Fruit fly (Drosophila melanogaster): ENCODE measurements around the gene Orct.

Orct gene

DNA sequence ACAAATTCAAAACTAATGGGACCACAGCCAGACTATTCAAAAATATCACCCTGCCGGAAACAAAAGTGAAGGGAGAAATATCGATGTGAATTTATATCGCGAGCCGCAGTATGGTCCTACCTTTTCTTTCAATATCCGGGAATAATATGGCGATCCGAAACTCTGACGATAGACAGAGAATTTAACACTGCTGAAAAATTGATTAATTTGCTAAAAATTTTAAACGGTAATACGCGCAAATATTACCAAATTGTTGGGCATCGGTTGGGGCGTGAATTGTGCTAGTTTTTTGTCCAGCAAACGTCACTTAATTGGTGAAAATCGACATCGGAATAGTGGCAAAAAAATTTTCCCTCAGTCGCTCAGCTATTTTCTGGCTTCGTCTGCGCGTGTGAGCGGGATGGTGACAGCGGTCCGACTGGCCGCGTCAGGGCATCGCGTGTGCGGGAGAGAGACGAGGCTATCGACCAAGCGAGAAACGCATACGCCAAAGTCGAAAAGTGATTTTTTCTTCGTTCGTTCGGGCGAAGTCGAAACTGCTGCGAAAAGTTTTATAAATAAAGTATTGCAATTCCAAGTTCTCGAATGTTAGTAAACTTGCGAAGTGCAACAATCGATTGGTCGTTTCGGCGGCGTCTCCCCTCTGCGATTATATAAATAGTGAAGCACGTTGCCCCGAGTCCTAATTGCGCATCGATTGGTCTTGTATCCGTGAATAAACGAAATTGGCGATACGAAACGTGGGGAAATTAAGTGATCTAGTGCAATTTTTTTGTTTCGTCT lies 45.4 kb upstream of the Orct start, which contains the start of gene mask:
Gene mask, plus strand, starts transcription at position 140 of the 783 bp plus-strand sequence.
- no peak for TF ChIP-seq cwo (GFP tag; optimal IDR thresholded peaks at IDR 0.05)
- no peak for TF ChIP-seq CG2129 (GFP tag; IDR thresholded peaks at IDR 0.05; ENCODE audit: partially characterized antibody)
- no peak for TF ChIP-seq lov (optimal IDR thresholded peaks at IDR 0.05)
- TF ChIP-seq lov (GFP tag; IDR thresholded peaks at IDR 0.05) = peak; percentile 91
- TF ChIP-seq lmd (GFP tag; IDR thresholded peaks at IDR 0.05) = peak; percentile 58
- peak; percentile 83 for TF ChIP-seq Bteb2 (GFP tag; optimal IDR thresholded peaks at IDR 0.05)
- TF ChIP-seq ara (GFP tag; IDR thresholded peaks at IDR 0.05) = peak; percentile 71
- peak; percentile 86 for TF ChIP-seq Side (GFP tag; optimal IDR thresholded peaks at IDR 0.05)
- peak; percentile 73 for TF ChIP-seq odd (GFP tag; optimal IDR thresholded peaks at IDR 0.05)
- TF ChIP-seq CG30431 (GFP tag; optimal IDR thresholded peaks at IDR 0.05) = peak; percentile 33
- peak; percentile 0 for TF ChIP-seq CG1792 (GFP tag; optimal IDR thresholded peaks at IDR 0.05)
- TF ChIP-seq ewg (GFP tag; optimal IDR thresholded peaks at IDR 0.05) = peak; percentile 43
- TF ChIP-seq unc-4 (GFP tag; IDR thresholded peaks at IDR 0.05; ENCODE audit: partially characterized antibody) = no peak; the same call in 1 of the 2 replicates
- no peak for TF ChIP-seq fru (optimal IDR thresholded peaks at IDR 0.05)
- peak; percentile 88 for TF ChIP-seq CG18619 (GFP tag; optimal IDR thresholded peaks at IDR 0.05)
- peak; percentile 62; the same call in 3 of the 4 replicates for TF ChIP-seq Gug (GFP tag; IDR thresholded peaks at IDR 0.05)
- peak; percentile 59 for TF ChIP-seq stwl (tag; optimal IDR thresholded peaks at IDR 0.05)
- peak; percentile 85 for TF ChIP-seq CrebB (tag; optimal IDR thresholded peaks at IDR 0.05)
- TF ChIP-seq CG7271 (tag; optimal IDR thresholded peaks at IDR 0.05) = peak; percentile 82
- peak; percentile 4 for TF ChIP-seq CG15479 (GFP tag; optimal IDR thresholded peaks at IDR 0.05)
- TF ChIP-seq CG13296 (GFP tag; optimal IDR thresholded peaks at IDR 0.05) = peak; percentile 81
- TF ChIP-seq wdn (GFP tag; IDR thresholded peaks at IDR 0.05) = peak; percentile 75
- TF ChIP-seq Ets97D (GFP tag; optimal IDR thresholded peaks at IDR 0.05) = peak; percentile 99
- peak; percentile 33 for TF ChIP-seq CG14965 (GFP tag; optimal IDR thresholded peaks at IDR 0.05; ENCODE audit: borderline replicate concordance)
- TF ChIP-seq cg (GFP tag; optimal IDR thresholded peaks at IDR 0.05) = peak; percentile 52
- TF ChIP-seq CG17361 (GFP tag; IDR thresholded peaks at IDR 0.05) = peak; percentile 86; the same call in 2 of the 3 replicates
- peak; percentile 21 to 54 for TF ChIP-seq bsh (GFP tag; optimal IDR thresholded peaks at IDR 0.05)
- TF ChIP-seq CG13624 (GFP tag; optimal IDR thresholded peaks at IDR 0.05) = peak; percentile 72
- peak; percentile 50 for TF ChIP-seq fd102C (GFP tag; optimal IDR thresholded peaks at IDR 0.05)
- TF ChIP-seq ap (GFP tag; IDR thresholded peaks at IDR 0.05) = peak; percentile 69; the same call in 1 of the 2 replicates
- TF ChIP-seq CG4360 (GFP tag; IDR thresholded peaks at IDR 0.05) = 0 out of 2 replicates have a peak, but pooled peaks have one; percentile 17
- TF ChIP-seq wor (GFP tag; IDR thresholded peaks at IDR 0.05) = no peak
- peak; percentile 79 for TF ChIP-seq nau (GFP tag; optimal IDR thresholded peaks at IDR 0.05)
- peak; percentile 74 for TF ChIP-seq da (GFP tag; optimal IDR thresholded peaks at IDR 0.05)
- peak; percentile 74 for TF ChIP-seq p53 (GFP tag; optimal IDR thresholded peaks at IDR 0.05)
- peak; percentile 74 for TF ChIP-seq Usf (GFP tag; optimal IDR thresholded peaks at IDR 0.05)
- TF ChIP-seq Dad (GFP tag; optimal IDR thresholded peaks at IDR 0.05) = peak; percentile 80
- peak; percentile 87 for TF ChIP-seq MTF-1 (GFP tag; optimal IDR thresholded peaks at IDR 0.05; ENCODE audit: borderline replicate concordance)
- TF ChIP-seq CG1832 (GFP tag; optimal IDR thresholded peaks at IDR 0.05) = peak; percentile 94
- peak; percentile 74 for TF ChIP-seq CG9437 (GFP tag; optimal IDR thresholded peaks at IDR 0.05)
- peak; percentile 89 for TF ChIP-seq gfzf (GFP tag; optimal IDR thresholded peaks at IDR 0.05)
- TF ChIP-seq br (optimal IDR thresholded peaks at IDR 0.05) = no peak
- no peak for TF ChIP-seq CG8765 (GFP tag; IDR thresholded peaks at IDR 0.05)
- peak; percentile 65 for TF ChIP-seq CG9932 (GFP tag; IDR thresholded peaks at IDR 0.05)
- TF ChIP-seq gsb-n (tag; optimal IDR thresholded peaks at IDR 0.05) = peak; percentile 41
- peak; percentile 70 for TF ChIP-seq pfk (GFP tag; optimal IDR thresholded peaks at IDR 0.05)
- TF ChIP-seq ken (GFP tag; IDR thresholded peaks at IDR 0.05) = peak; percentile 82
- peak; percentile 65; the same call in 2 of the 3 replicates for TF ChIP-seq dysf (GFP tag; IDR thresholded peaks at IDR 0.05)
- TF ChIP-seq CG31224 (GFP tag; IDR thresholded peaks at IDR 0.05) = peak; percentile 67
